Worm (Caenorhabditis elegans) whole organism, mixed stage, embryonic: ENCODE data around the gene C40H1.8.

Source experiments
- M03D4.4 ChIP-seq: sonication (generic microtip); optimal IDR thresholded peaks from 2 replicates; lab custom pipeline; 2017; ENCODE audit warnings: mild to moderate bottlenecking, missing genetic modification characterization, missing compliant biosample characterization
- bed-3 ChIP-seq: fragments of 200-800 bp; sonication (Bioruptor generic); optimal IDR thresholded peaks from 3 replicates; lab custom pipeline; 2018; ENCODE audit warnings: mild to moderate bottlenecking, missing genetic modification characterization, moderate library complexity, missing compliant biosample characterization
- blmp-1 ChIP-seq: fragments of 150-350 bp; optimal IDR thresholded peaks from 2 replicates; lab custom pipeline; 2014; ENCODE audit warnings: missing biosample characterization, missing genetic modification characterization
- ceh-39 ChIP-seq: fragments of 150-350 bp; optimal IDR thresholded peaks from 2 replicates; lab custom pipeline; 2014; ENCODE audit warnings: missing biosample characterization, missing genetic modification characterization
- ceh-43 ChIP-seq: fragments of 200-800 bp; sonication (Bioruptor generic); optimal IDR thresholded peaks from 2 replicates; lab custom pipeline; 2018; ENCODE audit warnings: mild to moderate bottlenecking, missing genetic modification characterization, moderate library complexity, missing compliant biosample characterization
- ceh-83 ChIP-seq: fragments of 200-800 bp; sonication (Bioruptor generic); optimal IDR thresholded peaks from 2 replicates; lab custom pipeline; 2018; ENCODE audit warnings: mild to moderate bottlenecking, missing genetic modification characterization, missing compliant biosample characterization
- ces-1 ChIP-seq: fragments of 150-350 bp; optimal IDR thresholded peaks from 2 replicates; lab custom pipeline; 2014; ENCODE audit warnings: missing biosample characterization, missing genetic modification reagents, missing genetic modification characterization
- cnd-1 ChIP-seq: fragments of 200-800 bp; sonication (Bioruptor generic); optimal IDR thresholded peaks from 2 replicates; lab custom pipeline; 2018; ENCODE audit warnings: mild to moderate bottlenecking, missing genetic modification characterization, missing compliant biosample characterization
- drap-1 ChIP-seq: fragments of 200-800 bp; sonication (Bioruptor generic); optimal IDR thresholded peaks from 3 replicates; lab custom pipeline; 2018; ENCODE audit warnings: mild to moderate bottlenecking, missing genetic modification characterization, missing compliant biosample characterization
- elt-1 ChIP-seq: sonication (generic microtip); optimal IDR thresholded peaks from 2 replicates; lab custom pipeline; 2017; ENCODE audit warnings: missing genetic modification characterization, mild to moderate bottlenecking, missing compliant biosample characterization, antibody characterized with exemption, moderate library complexity, borderline replicate concordance; ENCODE audit not compliant: insufficient read depth
- ham-2 ChIP-seq: fragments of 200-800 bp; sonication (Bioruptor generic); optimal IDR thresholded peaks from 2 replicates; lab custom pipeline; 2018; ENCODE audit warnings: mild to moderate bottlenecking, missing genetic modification characterization, missing compliant biosample characterization
- hlh-1 ChIP-seq: fragments of 150-350 bp; optimal IDR thresholded peaks from 2 replicates; lab custom pipeline; 2014; ENCODE audit warnings: missing biosample characterization, missing genetic modification reagents, missing genetic modification characterization
- lin-13 ChIP-seq: fragments of 150-350 bp; optimal IDR thresholded peaks from 2 replicates; lab custom pipeline; 2014; ENCODE audit warnings: missing biosample characterization, missing genetic modification characterization
- lin-32 ChIP-seq: fragments of 200-800 bp; sonication (Bioruptor generic); optimal IDR thresholded peaks from 2 replicates; lab custom pipeline; 2018; ENCODE audit warnings: mild to moderate bottlenecking, missing genetic modification characterization, missing compliant biosample characterization
- lsy-2 ChIP-seq: fragments of 150-350 bp; optimal IDR thresholded peaks from 2 replicates; lab custom pipeline; 2014; ENCODE audit warnings: missing biosample characterization, missing genetic modification characterization
- mls-2 ChIP-seq: sonication (generic microtip); optimal IDR thresholded peaks from 2 replicates; lab custom pipeline; 2016; ENCODE audit warnings: mild to moderate bottlenecking, missing genetic modification characterization, moderate library complexity, missing compliant biosample characterization
- nhr-12 ChIP-seq: fragments of 150-350 bp; optimal IDR thresholded peaks from 2 replicates; lab custom pipeline; 2014; ENCODE audit warnings: missing biosample characterization, missing genetic modification characterization
- nhr-2 ChIP-seq: fragments of 150-350 bp; optimal IDR thresholded peaks from 2 replicates; lab custom pipeline; 2014; ENCODE audit warnings: missing biosample characterization, missing genetic modification characterization
- nhr-237 ChIP-seq: fragments of 150-350 bp; optimal IDR thresholded peaks from 2 replicates; lab custom pipeline; 2014; ENCODE audit warnings: missing biosample characterization, missing genetic modification characterization
- nhr-28 ChIP-seq: fragments of 150-350 bp; optimal IDR thresholded peaks from 2 replicates; lab custom pipeline; 2014; ENCODE audit warnings: missing biosample characterization, missing genetic modification characterization
- nhr-76 ChIP-seq: sonication (generic microtip); optimal IDR thresholded peaks from 2 replicates; lab custom pipeline; 2017; ENCODE audit warnings: missing biosample characterization, missing genetic modification characterization
- pha-4 ChIP-seq: fragments of 150-350 bp; optimal IDR thresholded peaks from 2 replicates; lab custom pipeline; 2018; ENCODE audit warnings: missing biosample characterization, missing genetic modification reagents, missing genetic modification characterization
- sem-2 ChIP-seq: fragments of 200-800 bp; sonication (Bioruptor generic); optimal IDR thresholded peaks from 2 replicates; lab custom pipeline; 2018; ENCODE audit warnings: mild to moderate bottlenecking, missing genetic modification characterization, missing compliant biosample characterization
- snpc-4 ChIP-seq: fragments of 150-350 bp; optimal IDR thresholded peaks from 2 replicates; lab custom pipeline; 2014; ENCODE audit warnings: missing biosample characterization, missing genetic modification characterization
- unc-62 ChIP-seq: fragments of 150-350 bp; optimal IDR thresholded peaks from 2 replicates; lab custom pipeline; 2014; ENCODE audit warnings: missing biosample characterization, missing genetic modification reagents, missing genetic modification characterization
- ztf-11 ChIP-seq: fragments of 150-350 bp; optimal IDR thresholded peaks from 2 replicates; lab custom pipeline; 2014; ENCODE audit warnings: missing biosample characterization, missing genetic modification characterization

C40H1.8 gene

ce11 chrIII:9329266-9329665 is 14.7 kb downstream of the C40H1.8 start, which contains the start of gene C40H1.3:
C40H1.3 (minus strand) TSS chrIII:9329366.
- TF ChIP-seq nhr-76 (tag; lab: Kevin White, UChicago) (no peak), hlh-1 (tag; lab: Kevin White, UChicago) (no peak), lin-32 (GFP tag; lab: Kevin White, UChicago) (no peak), snpc-4 (tag; lab: Kevin White, UChicago) (no peak), nhr-2 (no peak), ces-1 (GFP tag; lab: Kevin White, UChicago) (no peak), mls-2 (tag; lab: Kevin White, UChicago) (no peak), blmp-1 (tag; lab: Kevin White, UChicago) (no peak)

DNA sequence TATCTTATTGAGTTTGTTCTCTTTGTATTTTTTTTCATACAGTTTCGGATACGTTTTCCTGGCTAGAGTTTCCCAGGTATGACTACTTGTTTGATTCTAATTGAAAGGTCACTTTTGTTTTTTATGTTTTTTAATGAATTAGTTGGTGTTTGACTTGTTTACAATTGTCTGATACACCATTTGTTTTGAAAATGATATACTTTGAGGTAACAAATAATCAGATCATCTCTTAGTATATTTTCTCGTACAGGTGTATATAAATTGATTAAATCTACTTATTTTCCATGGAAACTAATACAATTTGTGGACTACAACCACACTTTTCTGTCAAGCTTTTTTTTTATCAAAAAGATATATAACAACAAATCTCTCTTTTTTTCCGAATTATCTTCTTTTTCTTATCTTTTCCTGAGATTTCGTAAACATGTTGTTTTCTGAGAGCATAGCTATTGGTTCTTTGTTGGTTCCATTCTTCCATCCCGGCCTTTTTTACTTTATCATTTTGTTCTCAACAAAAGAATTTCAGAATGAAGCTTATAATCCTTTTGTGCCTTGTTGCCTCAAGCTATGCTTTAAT is 15.4 kb downstream of the C40H1.8 start, which contains the start of gene ttr-5:
ttr-5 (plus strand) TSS at position 527 of the 577 bp plus-strand sequence.
- TF ChIP-seq M03D4.4 (no peak), ces-1 (GFP tag; lab: Kevin White, UChicago) (no peak), snpc-4 (tag; lab: Kevin White, UChicago) (no peak), drap-1 (no peak), nhr-237 (tag; lab: Kevin White, UChicago) (no peak), hlh-1 (tag; lab: Kevin White, UChicago) (no peak), ceh-83 (no peak), lsy-2 (tag; lab: Kevin White, UChicago) (no peak), pha-4 (tag; lab: Kevin White, UChicago) (no peak)

DNA sequence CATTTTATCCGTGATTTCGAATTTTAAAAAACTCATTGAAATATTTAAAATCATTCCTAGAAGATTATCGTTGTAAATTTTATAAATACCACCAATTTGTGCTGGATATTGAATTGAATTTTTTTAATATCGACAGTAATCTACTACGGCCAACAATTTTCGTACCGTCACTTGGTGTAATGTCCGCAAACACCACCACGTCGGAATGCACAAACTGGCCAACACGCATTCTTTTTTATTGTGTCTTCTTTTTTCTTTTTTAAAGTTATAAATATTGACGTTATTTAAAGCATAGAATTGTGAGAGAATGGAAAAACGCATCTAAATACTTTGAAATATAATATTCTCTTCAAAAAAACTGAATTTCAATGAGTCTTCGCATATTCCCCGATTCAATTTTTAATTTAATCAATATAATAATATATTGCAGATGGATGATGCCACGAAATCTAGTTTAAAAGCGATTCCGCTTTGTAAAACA is 16.6 kb downstream of the C40H1.8 start, which contains the start of gene ufc-1:
ufc-1 (plus strand) TSS at position 431 of the 481 bp plus-strand sequence.
- TF ChIP-seq nhr-28 (tag; lab: Kevin White, UChicago) = no peak
- no peak for TF ChIP-seq lin-13 (tag; lab: Kevin White, UChicago)
- no peak for TF ChIP-seq sem-2
- TF ChIP-seq ces-1 (GFP tag; lab: Kevin White, UChicago) = peak; percentile 32
- no peak for TF ChIP-seq snpc-4 (tag; lab: Kevin White, UChicago)
- TF ChIP-seq unc-62 (GFP tag; lab: Kevin White, UChicago) = no peak
- TF ChIP-seq blmp-1 (tag; lab: Kevin White, UChicago) = no peak

DNA sequence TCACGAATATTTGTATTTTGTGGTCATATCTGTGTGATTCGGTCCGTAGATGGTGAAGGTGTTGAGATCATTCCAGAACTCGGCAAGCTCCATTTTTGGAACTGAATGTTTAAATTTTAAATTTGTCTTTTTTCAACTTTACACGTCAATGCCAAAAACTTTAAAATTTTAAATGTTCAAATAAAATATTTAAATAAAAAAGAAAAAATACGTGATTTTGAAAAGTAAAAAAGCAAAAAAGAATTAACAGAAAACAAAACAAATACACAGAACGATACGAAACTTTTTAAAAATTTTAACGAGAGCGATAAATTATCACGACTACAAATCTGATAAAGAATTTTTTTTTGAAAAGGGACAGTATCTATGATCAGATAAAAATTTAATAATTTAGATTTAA is 19.7 kb downstream of the C40H1.8 start, which contains the start of gene elo-4:
elo-4 (minus strand) TSS at position 101 of the 400 bp plus-strand sequence.
- TF ChIP-seq cnd-1 = no peak
- TF ChIP-seq ceh-39 (tag; lab: Kevin White, UChicago) = no peak
- TF ChIP-seq elt-1 (tag; lab: Kevin White, UChicago) = no peak
- TF ChIP-seq ces-1 (GFP tag; lab: Kevin White, UChicago) = no peak

ce11 chrIII:9335076-9335475 is 20.6 kb downstream of the C40H1.8 start:
- TF ChIP-seq ham-2 (GFP tag; lab: Kevin White, UChicago) (peak; percentile 15), nhr-28 (tag; lab: Kevin White, UChicago) (no peak), bed-3 (GFP tag; lab: Kevin White, UChicago) (no peak), nhr-2 (no peak), blmp-1 (tag; lab: Kevin White, UChicago) (peak; percentile 16)

DNA sequence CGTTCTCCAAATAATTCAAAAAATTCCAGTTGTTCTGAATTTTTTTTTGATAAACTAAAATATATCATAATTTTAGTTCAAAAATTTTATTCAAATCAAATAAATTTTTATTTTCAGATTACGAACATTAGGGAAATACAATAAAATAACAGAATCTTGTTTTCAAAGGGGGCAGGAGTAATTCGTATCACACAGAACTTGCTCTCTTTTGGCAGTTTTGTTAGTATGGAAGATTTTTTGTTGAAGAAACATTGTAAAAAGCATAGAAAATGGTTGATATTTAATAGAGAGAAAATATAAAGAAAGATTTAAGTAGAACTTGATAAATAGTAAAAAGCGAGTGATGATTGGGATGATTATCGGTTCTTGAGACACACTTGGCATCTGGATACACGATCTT is 22.3 kb downstream of the C40H1.8 start:
- no peak for TF ChIP-seq ceh-83
- TF ChIP-seq elt-1 (tag; lab: Kevin White, UChicago) = no peak
- no peak for TF ChIP-seq lin-13 (tag; lab: Kevin White, UChicago)
- no peak for TF ChIP-seq nhr-12
- no peak for TF ChIP-seq cnd-1

ce11 chrIII:9337968-9338367 is 23.5 kb downstream of the C40H1.8 start:
- TF ChIP-seq lin-32 (GFP tag; lab: Kevin White, UChicago) = no peak
- no peak for TF ChIP-seq ztf-11 (tag; lab: Kevin White, UChicago)
- no peak for TF ChIP-seq ceh-43 (GFP tag; lab: Kevin White, UChicago)
